Fruit fly (Drosophila melanogaster) S2 (cell line): Measurements from ENCODE around the gene Oatp33Eb.

Experiments
- CG8478 ChIP-seq: fragments of >200 bp; optimal IDR thresholded peaks from 2 replicates; lab custom pipeline; 2018
- CTCF ChIP-seq, 2 experiments: fragments of >200 bp; optimal IDR thresholded peaks; 2 replicates each; lab custom pipeline; 2018

Gene Oatp33Eb

DNA sequence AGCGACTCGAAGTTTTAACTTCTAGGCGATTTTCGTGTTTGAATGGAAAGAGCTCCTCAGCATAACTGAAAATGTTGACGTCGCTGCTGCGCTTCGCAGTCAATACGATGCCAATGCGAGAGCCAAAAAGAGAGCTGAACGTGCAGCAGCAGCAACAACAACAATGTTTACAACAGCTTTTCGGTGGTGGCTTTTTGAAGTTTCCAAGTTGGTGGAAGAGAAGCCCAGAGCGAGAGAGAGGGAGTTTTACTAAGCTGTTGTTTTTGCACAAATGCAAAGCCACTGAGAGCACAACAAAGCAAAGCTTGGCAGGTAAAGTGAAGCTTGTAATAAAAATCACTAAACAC lies 35.2 kb downstream of the Oatp33Eb start:
- TF ChIP-seq CG8478 (lab: Kevin White, UChicago) (no peak), CTCF (optimal IDR thresholded peaks at IDR 0.05; lab: Kevin White, UChicago) (no peak)

dm6 chr2L:12483866-12484554 lies 35.7 kb downstream of the Oatp33Eb start:
- TF ChIP-seq CTCF (optimal IDR thresholded peaks at IDR 0.05; lab: Kevin White, UChicago) (no peak), CG8478 (lab: Kevin White, UChicago) (no peak)

dm6 chr2L:12485897-12486615 lies 37.8 kb downstream of the Oatp33Eb start:
- TF ChIP-seq CG8478 (lab: Kevin White, UChicago) (no peak), CTCF (optimal IDR thresholded peaks at IDR 0.05; lab: Kevin White, UChicago) (no peak)

DNA sequence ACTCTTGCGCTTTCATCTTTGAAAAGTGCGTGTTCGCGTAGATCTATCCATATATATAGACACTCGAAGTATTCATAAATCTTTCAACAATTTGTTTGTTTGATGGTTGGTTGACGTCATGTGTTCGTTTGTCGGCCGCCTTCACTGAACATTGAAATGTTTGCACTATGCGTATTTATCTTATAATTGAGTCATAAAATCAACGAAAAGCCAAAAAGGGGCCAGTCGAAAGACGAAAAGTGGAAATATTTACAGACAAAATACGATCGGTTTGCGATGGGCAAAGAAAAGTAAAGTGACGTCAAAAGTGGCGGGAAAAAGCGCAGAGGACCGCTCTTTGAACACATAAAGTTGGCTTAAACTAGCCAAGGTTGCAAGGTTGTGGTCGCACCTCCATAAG lies 39.0 kb downstream of the Oatp33Eb start:
- TF ChIP-seq CTCF (optimal IDR thresholded peaks at IDR 0.05; lab: Kevin White, UChicago) (no peak), CG8478 (lab: Kevin White, UChicago) (no peak)

DNA sequence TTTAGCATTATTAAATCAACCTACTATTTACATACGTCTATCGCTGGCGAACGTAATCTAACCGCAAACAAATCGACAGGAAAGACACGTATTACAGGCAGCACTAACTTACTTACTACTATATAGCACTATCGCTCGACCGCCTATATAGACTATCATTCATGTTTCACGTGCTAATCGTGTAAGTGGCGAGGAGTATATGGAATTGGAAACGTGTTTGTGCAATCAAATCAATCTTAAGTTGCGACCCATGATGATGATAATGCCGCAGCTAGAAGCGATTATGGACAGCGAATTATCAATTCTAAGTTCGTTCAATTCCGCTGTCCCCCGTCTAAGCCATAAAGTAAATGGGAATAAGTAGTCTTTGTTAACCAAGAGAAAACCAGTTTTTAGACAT lies 39.5 kb downstream of the Oatp33Eb start:
- no peak for TF ChIP-seq CTCF (optimal IDR thresholded peaks at IDR 0.05; lab: Kevin White, UChicago)
- TF ChIP-seq CG8478 (lab: Kevin White, UChicago): no peak

DNA sequence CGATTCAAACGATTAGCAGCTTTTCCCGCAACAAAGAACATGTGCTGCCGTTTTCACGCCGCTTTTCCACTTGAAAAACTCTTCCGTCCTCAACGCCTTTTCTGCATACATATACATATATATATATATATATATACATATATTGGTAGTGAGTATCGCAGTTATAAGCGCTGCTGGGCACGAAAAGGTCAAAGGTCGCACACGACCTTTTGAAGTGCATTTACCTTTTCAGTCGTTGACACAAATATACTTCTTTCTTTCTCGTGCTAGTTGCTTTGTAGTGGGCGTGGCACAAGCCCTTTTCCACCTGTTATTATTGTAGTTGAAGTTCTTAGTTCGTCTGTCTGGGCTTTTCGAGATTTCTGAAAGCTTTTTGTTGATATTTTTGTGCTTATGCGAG lies 41.2 kb downstream of the Oatp33Eb start:
- no peak for TF ChIP-seq CTCF (optimal IDR thresholded peaks at IDR 0.05; lab: Kevin White, UChicago)
- no peak for TF ChIP-seq CG8478 (lab: Kevin White, UChicago)

dm6 chr2L:12493101-12493770 lies 45.0 kb downstream of the Oatp33Eb start:
- TF ChIP-seq CG8478 (lab: Kevin White, UChicago): no peak
- no peak for TF ChIP-seq CTCF (optimal IDR thresholded peaks at IDR 0.05; lab: Kevin White, UChicago)

DNA sequence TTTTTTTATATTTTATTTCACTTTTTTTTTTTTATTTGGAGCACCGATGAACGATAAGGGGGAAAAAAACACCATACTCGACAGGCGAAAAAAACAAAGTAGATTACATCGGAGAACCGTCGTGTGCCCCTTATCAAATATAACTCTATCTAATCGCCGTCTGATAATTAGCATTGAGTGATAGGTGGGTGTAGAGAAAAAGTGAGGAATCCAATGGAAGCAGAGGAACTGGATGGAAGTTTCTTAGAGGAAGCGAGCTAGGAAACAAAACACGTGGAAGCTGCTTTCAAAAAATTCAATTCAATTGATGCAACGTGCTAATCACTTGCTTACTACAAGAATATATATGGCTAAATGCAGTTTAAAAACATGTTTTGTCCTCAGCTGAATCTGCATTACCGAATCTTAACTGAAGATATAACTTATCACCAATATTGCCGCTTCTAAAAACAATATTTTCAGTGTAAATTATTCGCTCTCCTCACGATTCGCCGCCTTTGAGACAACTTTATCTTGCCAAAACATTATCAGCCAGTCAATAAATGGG lies 45.6 kb downstream of the Oatp33Eb start:
- TF ChIP-seq CTCF (optimal IDR thresholded peaks at IDR 0.05; lab: Kevin White, UChicago) (no peak), CG8478 (lab: Kevin White, UChicago) (no peak)

DNA sequence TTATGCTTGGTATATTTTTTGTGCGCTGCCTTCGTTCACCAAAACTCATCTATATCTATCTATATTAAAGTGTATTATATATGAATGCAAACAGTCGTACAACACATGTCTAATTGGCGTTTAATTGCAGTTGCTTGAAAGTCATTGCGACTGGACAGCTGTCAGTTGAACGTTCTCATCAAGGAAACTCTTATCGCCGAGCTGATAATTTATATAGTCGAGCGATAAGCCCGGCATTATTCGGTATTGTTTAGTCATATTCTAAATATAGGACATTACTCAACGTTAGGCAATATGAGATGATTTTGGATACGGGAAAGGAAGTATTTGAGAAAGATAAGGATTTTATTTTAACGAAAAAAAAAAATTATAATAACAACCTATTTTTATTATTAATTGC lies 46.9 kb downstream of the Oatp33Eb start:
- TF ChIP-seq CTCF (optimal IDR thresholded peaks at IDR 0.05; lab: Kevin White, UChicago) (no peak), CG8478 (lab: Kevin White, UChicago) (no peak)

dm6 chr2L:12497283-12498265 lies 49.3 kb downstream of the Oatp33Eb start, which contains the start of gene t-cup:
TSS of gene t-cup (minus strand) at chr2L:12497333.
- TF ChIP-seq CTCF (optimal IDR thresholded peaks at IDR 0.05; lab: Kevin White, UChicago) (no peak), CG8478 (lab: Kevin White, UChicago) (no peak)

DNA sequence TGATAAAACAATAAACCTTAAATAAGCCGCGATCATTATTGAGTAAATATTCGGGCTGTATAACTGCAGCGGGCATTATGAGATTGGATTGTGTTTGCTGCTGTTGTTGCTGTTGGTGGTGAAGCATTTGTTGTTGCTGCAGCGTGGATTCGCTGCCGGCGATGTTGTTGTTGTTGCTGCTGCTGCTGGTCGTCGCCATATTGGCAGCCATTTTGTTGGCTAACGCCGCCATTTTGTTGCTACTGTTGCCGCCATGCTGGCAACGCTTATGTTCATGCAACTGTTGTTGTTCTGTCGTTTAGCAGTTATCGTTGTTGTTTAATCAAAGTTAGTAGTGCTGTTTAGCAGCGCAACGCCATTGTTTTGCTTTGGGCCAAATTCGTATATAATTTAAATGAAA lies 50.3 kb downstream of the Oatp33Eb start:
- TF ChIP-seq CTCF (optimal IDR thresholded peaks at IDR 0.05; lab: Kevin White, UChicago) (no peak), CG8478 (lab: Kevin White, UChicago) (no peak)

DNA sequence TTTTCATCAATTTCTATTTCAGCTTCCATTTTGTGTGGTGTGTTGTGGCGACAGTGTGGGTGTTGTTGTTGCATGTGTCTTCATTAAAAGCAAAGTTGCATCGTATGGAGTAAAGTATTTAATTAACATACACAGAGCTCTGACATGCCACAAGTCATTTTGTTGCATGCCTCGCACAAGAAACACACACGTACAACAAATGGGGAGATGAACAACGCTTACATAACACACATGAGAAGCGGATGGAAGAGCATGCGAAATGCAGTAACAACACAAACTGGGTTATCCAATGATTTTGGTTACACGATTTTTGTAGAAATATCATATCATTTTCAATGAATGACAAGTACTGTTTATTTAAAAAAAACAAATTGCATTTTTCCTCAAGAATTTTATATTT lies 50.9 kb downstream of the Oatp33Eb start:
- TF ChIP-seq CTCF (optimal IDR thresholded peaks at IDR 0.05; lab: Kevin White, UChicago): no peak
- no peak for TF ChIP-seq CG8478 (lab: Kevin White, UChicago)

DNA sequence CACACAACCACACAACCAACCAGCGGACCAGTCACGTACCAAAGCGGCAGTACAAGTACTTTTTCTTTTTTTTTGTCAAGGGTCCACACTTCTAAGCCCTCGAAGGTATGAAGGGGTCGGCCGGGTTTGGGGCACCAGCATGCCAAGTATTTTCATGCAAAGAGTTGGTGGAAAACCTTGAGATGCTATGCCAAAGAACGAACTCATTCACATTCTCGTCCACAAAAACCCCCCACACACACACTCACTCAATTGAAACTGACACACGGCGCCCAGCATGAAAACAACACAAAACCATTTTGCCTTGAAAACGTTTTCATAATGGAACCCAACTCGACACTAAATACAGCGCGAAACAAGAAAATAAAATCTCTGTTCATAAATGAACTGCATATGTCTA lies 52.1 kb downstream of the Oatp33Eb start:
- no peak for TF ChIP-seq CTCF (optimal IDR thresholded peaks at IDR 0.05; lab: Kevin White, UChicago)
- no peak for TF ChIP-seq CG8478 (lab: Kevin White, UChicago)
